Worm (Caenorhabditis elegans) whole organism, L4 larva: ENCODE results near the gene col-44.

Experiments used
- Y105C5A.15 ChIP-seq: fragments of 200-800 bp; sonication (Bioruptor generic); IDR thresholded peaks from 2 replicates; pipeline ENCODE4 v1.3.6; 2022; ENCODE audit warnings: missing genetic modification characterization, missing compliant biosample characterization
- Y75B8A.6 ChIP-seq: fragments of 200-800 bp; sonication (Bioruptor generic); IDR thresholded peaks from 2 replicates; pipeline ENCODE4 v1.3.6; 2022; ENCODE audit warnings: missing genetic modification reagents, missing genetic modification characterization, missing compliant biosample characterization
- aha-1 ChIP-seq: fragments of 150-350 bp; peaks from one replicate; lab custom pipeline; 2014; ENCODE audit warnings: missing biosample characterization, missing genetic modification characterization
- attf-4 ChIP-seq: sonication (generic microtip); optimal IDR thresholded peaks from 3 replicates; lab custom pipeline; 2017; ENCODE audit warnings: missing biosample characterization, missing genetic modification characterization
- ceh-44 ChIP-seq: fragments of 200-800 bp; sonication (Bioruptor generic); IDR thresholded peaks from 2 replicates; pipeline ENCODE4 v1.3.6; 2022; ENCODE audit warnings: missing genetic modification reagents, missing genetic modification characterization, missing compliant biosample characterization
- cey-2 ChIP-seq: sonication (generic microtip); optimal IDR thresholded peaks from 3 replicates; lab custom pipeline; 2017; ENCODE audit warnings: missing genetic modification characterization, mild to moderate bottlenecking, missing compliant biosample characterization, antibody characterized with exemption, borderline replicate concordance; ENCODE audit not compliant: insufficient read depth
- daf-16 ChIP-seq, 3 experiments: sonication (generic microtip); optimal IDR thresholded peaks; 2 replicates each; lab custom pipeline; 2016 to 2017; ENCODE audit warnings: missing genetic modification characterization in 3 of 3, missing genetic modification reagents in 3 of 3, mild to moderate bottlenecking in 2 of 3, missing compliant biosample characterization in 2 of 3, missing biosample characterization in 1 of 3, moderate library complexity in 1 of 3
- dmd-8 ChIP-seq: fragments of 200-800 bp; sonication (Bioruptor generic); IDR thresholded peaks from 2 replicates; pipeline ENCODE4 v1.3.6; 2022; ENCODE audit warnings: missing genetic modification characterization, missing compliant biosample characterization
- dmd-9 ChIP-seq: fragments of 200-800 bp; sonication (Bioruptor generic); IDR thresholded peaks from 2 replicates; pipeline ENCODE4 v1.3.6; 2022; ENCODE audit warnings: missing genetic modification reagents, missing genetic modification characterization, missing compliant biosample characterization
- dve-1 ChIP-seq: sonication (generic microtip); optimal IDR thresholded peaks from 2 replicates; lab custom pipeline; 2017; ENCODE audit warnings: antibody characterized with exemption, mild to moderate bottlenecking, missing genetic modification characterization, missing compliant biosample characterization; ENCODE audit not compliant: insufficient read depth
- fkh-10 ChIP-seq: fragments of 150-350 bp; optimal IDR thresholded peaks from 2 replicates; lab custom pipeline; 2014; ENCODE audit warnings: missing biosample characterization, missing genetic modification reagents, missing genetic modification characterization
- fos-1 ChIP-seq: fragments of 150-350 bp; optimal IDR thresholded peaks from 2 replicates; lab custom pipeline; 2014; ENCODE audit warnings: missing biosample characterization, missing genetic modification characterization
- hif-1 ChIP-seq, 2 experiments: sonication (generic microtip); optimal IDR thresholded peaks; 2 replicates each; lab custom pipeline; 2016 to 2017; ENCODE audit warnings: missing compliant biosample characterization in 2 of 2, missing genetic modification characterization in 2 of 2, missing genetic modification reagents in 2 of 2, missing genotype in 2 of 2, mild to moderate bottlenecking in 1 of 2
- hlh-11 ChIP-seq: fragments of 200-800 bp; sonication (Bioruptor generic); optimal IDR thresholded peaks from 2 replicates; lab custom pipeline; 2018; ENCODE audit warnings: mild to moderate bottlenecking, missing genetic modification characterization, missing compliant biosample characterization
- lin-39 ChIP-seq: fragments of 150-350 bp; optimal IDR thresholded peaks from 2 replicates; lab custom pipeline; 2014; ENCODE audit warnings: missing biosample characterization, missing genetic modification reagents, missing genetic modification characterization
- madf-9 ChIP-seq: fragments of 200-800 bp; sonication (Bioruptor generic); conservative IDR thresholded peaks from 2 replicates; pipeline ENCODE4 v1.3.6; 2022; ENCODE audit warnings: missing genetic modification reagents, missing genetic modification characterization, missing compliant biosample characterization
- mdl-1 ChIP-seq, 2 experiments: fragments of 150-350 bp in 1 of 2; sonication (generic microtip) in 1 of 2; optimal IDR thresholded peaks; 2 replicates each; lab custom pipeline; 2014 to 2017; ENCODE audit warnings: missing biosample characterization in 2 of 2, missing genetic modification characterization in 2 of 2
- mep-1 ChIP-seq: fragments of 150-350 bp; sonication (generic microtip); optimal IDR thresholded peaks from 3 replicates; lab custom pipeline; 2014; ENCODE audit warnings: missing biosample characterization, missing genetic modification characterization
- mes-2 ChIP-seq: sonication (generic microtip); optimal IDR thresholded peaks from 2 replicates; lab custom pipeline; 2016; ENCODE audit warnings: missing genotype, mild to moderate bottlenecking, missing genetic modification characterization, missing compliant biosample characterization; ENCODE audit not compliant: poor library complexity, severe bottlenecking
- mxl-3 ChIP-seq: fragments of 200-800 bp; sonication (Bioruptor generic); optimal IDR thresholded peaks from 2 replicates; lab custom pipeline; 2018; ENCODE audit warnings: mild to moderate bottlenecking, missing genetic modification characterization, missing compliant biosample characterization
- nhr-111 ChIP-seq: fragments of 200-800 bp; sonication (Bioruptor generic); optimal IDR thresholded peaks from 2 replicates; lab custom pipeline; 2018; ENCODE audit warnings: mild to moderate bottlenecking, missing genetic modification characterization, missing compliant biosample characterization
- nhr-25 ChIP-seq: sonication (generic microtip); optimal IDR thresholded peaks from 2 replicates; lab custom pipeline; 2017; ENCODE audit warnings: missing genetic modification characterization, mild to moderate bottlenecking, missing compliant biosample characterization, antibody characterized with exemption, moderate library complexity, borderline replicate concordance; ENCODE audit not compliant: insufficient read depth
- nhr-28 ChIP-seq: fragments of 150-350 bp; optimal IDR thresholded peaks from 2 replicates; lab custom pipeline; 2014; ENCODE audit warnings: missing biosample characterization, missing genetic modification characterization
- nhr-41 ChIP-seq: fragments of 200-800 bp; sonication (Bioruptor generic); IDR thresholded peaks from 2 replicates; pipeline ENCODE4 v1.3.6; 2022; ENCODE audit warnings: missing genetic modification reagents, missing genetic modification characterization, missing compliant biosample characterization
- nhr-48 ChIP-seq: sonication (generic microtip); optimal IDR thresholded peaks from 2 replicates; lab custom pipeline; 2016; ENCODE audit warnings: mild to moderate bottlenecking, missing genetic modification characterization, missing compliant biosample characterization
- nhr-6 ChIP-seq: fragments of 150-350 bp; optimal IDR thresholded peaks from 2 replicates; lab custom pipeline; 2014; ENCODE audit warnings: missing biosample characterization, missing genetic modification characterization
- nhr-77 ChIP-seq: fragments of 150-350 bp; optimal IDR thresholded peaks from 2 replicates; lab custom pipeline; 2014; ENCODE audit warnings: missing biosample characterization, missing genetic modification characterization
- pha-4 ChIP-seq, 2 experiments: fragments of 150-350 bp in 1 of 2; fragments of 200-800 bp in 1 of 2; sonication (Bioruptor generic) in 1 of 2; IDR thresholded peaks in 1 of 2; optimal IDR thresholded peaks in 1 of 2; 2 replicates each; pipeline versions ENCODE4 v1.3.6 to Lab custom; 2014 to 2022; ENCODE audit warnings: missing genetic modification characterization in 2 of 2, missing genetic modification reagents in 2 of 2, missing biosample characterization in 1 of 2, missing compliant biosample characterization in 1 of 2
- php-3 ChIP-seq: fragments of 200-800 bp; sonication (Bioruptor generic); IDR thresholded peaks from 2 replicates; pipeline ENCODE4 v1.3.6; 2022; ENCODE audit warnings: missing genetic modification reagents, missing genetic modification characterization, missing compliant biosample characterization
- rbr-2 ChIP-seq: sonication (generic microtip); optimal IDR thresholded peaks from 2 replicates; lab custom pipeline; 2016; ENCODE audit warnings: missing genotype, missing genetic modification characterization, missing compliant biosample characterization
- saeg-2 ChIP-seq: fragments of 200-800 bp; sonication (Bioruptor generic); IDR thresholded peaks from 2 replicates; pipeline ENCODE4 v1.3.6; 2022; ENCODE audit warnings: missing genetic modification reagents, missing genetic modification characterization, missing compliant biosample characterization
- skn-1 ChIP-seq: fragments of 150-350 bp; optimal IDR thresholded peaks from 2 replicates; lab custom pipeline; 2014; ENCODE audit warnings: missing biosample characterization, missing genetic modification characterization
- spr-1 ChIP-seq: sonication (generic microtip); optimal IDR thresholded peaks from 2 replicates; lab custom pipeline; 2016; ENCODE audit warnings: mild to moderate bottlenecking, missing genetic modification characterization, missing compliant biosample characterization
- tra-1 ChIP-seq: fragments of 200-800 bp; sonication (Bioruptor generic); IDR thresholded peaks from 2 replicates; pipeline ENCODE4 v1.3.6; 2022; ENCODE audit warnings: missing genetic modification reagents, missing genetic modification characterization, missing compliant biosample characterization
- unc-39 ChIP-seq: sonication (generic microtip); optimal IDR thresholded peaks from 2 replicates; lab custom pipeline; 2017; ENCODE audit warnings: missing biosample characterization, missing genetic modification characterization
- zag-1 ChIP-seq: fragments of 150-350 bp; optimal IDR thresholded peaks from 2 replicates; lab custom pipeline; 2014; ENCODE audit warnings: missing biosample characterization, missing genetic modification characterization
- zfp-3 ChIP-seq: fragments of 200-800 bp; sonication (Bioruptor generic); conservative IDR thresholded peaks from 2 replicates; pipeline ENCODE4 v1.3.6; 2022; ENCODE audit warnings: missing genetic modification reagents, missing genetic modification characterization, missing compliant biosample characterization
- zip-11 ChIP-seq: fragments of 200-800 bp; sonication (Bioruptor generic); IDR thresholded peaks from 2 replicates; pipeline ENCODE4 v1.3.6; 2022; ENCODE audit warnings: missing genetic modification characterization, missing compliant biosample characterization
- zip-2 ChIP-seq: fragments of 150-350 bp; optimal IDR thresholded peaks from 2 replicates; lab custom pipeline; 2014; ENCODE audit warnings: missing biosample characterization, missing genetic modification characterization
- ztf-11 ChIP-seq: fragments of 150-350 bp; optimal IDR thresholded peaks from 2 replicates; lab custom pipeline; 2014; ENCODE audit warnings: missing biosample characterization, missing genetic modification characterization
- ztf-7 ChIP-seq: fragments of 150-350 bp; optimal IDR thresholded peaks from 2 replicates; lab custom pipeline; 2014; ENCODE audit warnings: missing biosample characterization, missing genetic modification characterization

The col-44 gene

ce11 chrX:13569854-13570253 lies 21.4 kb upstream of the col-44 start, which contains the start of gene R01E6.7:
Gene R01E6.7 (minus strand): TSS chrX:13569954.
- TF ChIP-seq rbr-2 (tag; lab: Kevin White, UChicago) (no peak), ceh-44 (GFP tag; lab: Robert Waterston, UW) (no peak), nhr-48 (tag; lab: Kevin White, UChicago) (no peak), attf-4 (tag; lab: Kevin White, UChicago) (no peak), nhr-41 (no peak), dve-1 (tag; lab: Kevin White, UChicago) (no peak), nhr-77 (tag; lab: Kevin White, UChicago) (no peak), Y75B8A.6 (GFP tag; lab: Robert Waterston, UW) (no peak), dmd-8 (GFP tag; lab: Robert Waterston, UW) (no peak), ztf-11 (tag; lab: Kevin White, UChicago) (no peak), nhr-111 (no peak)

ce11 chrX:13574029-13574428 lies 17.2 kb upstream of the col-44 start:
- TF ChIP-seq lin-39 (tag; lab: Kevin White, UChicago) (no peak), tra-1 (GFP tag; lab: Robert Waterston, UW) (no peak), skn-1 (tag; lab: Kevin White, UChicago) (no peak), Y75B8A.6 (GFP tag; lab: Robert Waterston, UW) (no peak), zip-11 (GFP tag; lab: Robert Waterston, UW) (no peak), nhr-6 (tag; lab: Kevin White, UChicago) (no peak), nhr-77 (tag; lab: Kevin White, UChicago) (no peak), ztf-7 (tag; lab: Kevin White, UChicago) (no peak), spr-1 (tag; lab: Kevin White, UChicago) (no peak), cey-2 (no peak), ztf-11 (tag; lab: Kevin White, UChicago) (no peak)

ce11 chrX:13578483-13578882 lies 12.8 kb upstream of the col-44 start, which contains the start of gene F54B11.11:
Gene F54B11.11 (plus strand): TSS chrX:13578783.
- no peak for TF ChIP-seq fkh-10
- TF ChIP-seq fos-1 (tag; lab: Kevin White, UChicago): no peak
- no peak for TF ChIP-seq zfp-3 (GFP tag; lab: Robert Waterston, UW)
- TF ChIP-seq nhr-25: no peak
- TF ChIP-seq rbr-2 (tag; lab: Kevin White, UChicago): no peak
- TF ChIP-seq, all 104 proteins: peak for 0

- TF ChIP-seq zfp-3 (GFP tag; lab: Robert Waterston, UW): no peak
- TF ChIP-seq, all 104 proteins: peak for 0
Measured at ce11 chrX:13581820-13582219, 9.5 kb upstream of the col-44 start, which contains the start of gene F54B11.10. Gene F54B11.10 (plus strand): TSS chrX:13582120.

ce11 chrX:13583895-13584344 lies 7.4 kb upstream of the col-44 start:
- TF ChIP-seq pha-4 (GFP tag; IDR thresholded peaks at IDR 0.05; lab: Robert Waterston, UW) (no peak), pha-4 (tag; optimal IDR thresholded peaks at IDR 0.05; lab: Kevin White, UChicago) (no peak), nhr-28 (tag; lab: Kevin White, UChicago) (peak; percentile 17), zag-1 (tag; lab: Kevin White, UChicago) (no peak), Y105C5A.15 (GFP tag; lab: Robert Waterston, UW) (no peak), mdl-1 (tag; optimal IDR thresholded peaks at IDR 0.05; lab: Kevin White, UChicago) (peak in 1 of 2 experiments; percentile 47), nhr-48 (tag; lab: Kevin White, UChicago) (peak; percentile 39), aha-1 (tag; lab: Kevin White, UChicago) (peak; percentile 99), spr-1 (tag; lab: Kevin White, UChicago) (peak; percentile 1), hlh-11 (tag; lab: Kevin White, UChicago) (peak; percentile 87), hif-1 (tag; optimal IDR thresholded peaks at IDR 0.05; lab: Kevin White, UChicago) (peak in 1 of 2 experiments; percentile 42), madf-9 (GFP tag; lab: Robert Waterston, UW) (no peak), saeg-2 (GFP tag; lab: Robert Waterston, UW) (0 out of 2 replicates have a peak, but pooled peaks have one; percentile 16), dmd-9 (GFP tag; lab: Robert Waterston, UW) (no peak), zip-2 (tag; lab: Kevin White, UChicago) (peak; percentile 4), mxl-3 (GFP tag; lab: Kevin White, UChicago) (peak; percentile 42), php-3 (peak; percentile 78), rbr-2 (tag; lab: Kevin White, UChicago) (peak; percentile 36), daf-16 (GFP tag; optimal IDR thresholded peaks at IDR 0.05; lab: Kevin White, UChicago) (peak; percentile 18 to 32), daf-16 (tag; optimal IDR thresholded peaks at IDR 0.05; lab: Kevin White, UChicago) (peak; percentile 80), unc-39 (tag; lab: Kevin White, UChicago) (no peak), mep-1 (tag; lab: Kevin White, UChicago) (peak; percentile 72), mes-2 (peak; percentile 60)
